Fruit fly (Drosophila melanogaster): ENCODE data around the gene spd-2.

The spd-2 gene

dm6 chr3L:16563361-16563760, 31.5 kb downstream of the spd-2 start:
- TF ChIP-seq psq (optimal IDR thresholded peaks at IDR 0.05) (no peak), EcR (GFP tag; optimal IDR thresholded peaks at IDR 0.05) (no peak), Dll (optimal IDR thresholded peaks at IDR 0.05) (no peak), pan (optimal IDR thresholded peaks at IDR 0.05) (no peak), usp (GFP tag; optimal IDR thresholded peaks at IDR 0.05) (no peak), CG8478 (optimal IDR thresholded peaks at IDR 0.05) (no peak)

- no peak for TF ChIP-seq EcR (GFP tag; optimal IDR thresholded peaks at IDR 0.05)
- no peak for TF ChIP-seq usp (GFP tag; optimal IDR thresholded peaks at IDR 0.05)
- TF ChIP-seq pan (optimal IDR thresholded peaks at IDR 0.05): no peak
- TF ChIP-seq CG8478 (optimal IDR thresholded peaks at IDR 0.05): no peak
- TF ChIP-seq Dll (optimal IDR thresholded peaks at IDR 0.05): no peak
Measured at dm6 chr3L:16556523-16556922, 38.3 kb downstream of the spd-2 start, which contains the start of gene CG4229. TSS of gene CG4229 (plus strand) at chr3L:16556823.

- TF ChIP-seq CG8478 (optimal IDR thresholded peaks at IDR 0.05) (no peak), EcR (GFP tag; optimal IDR thresholded peaks at IDR 0.05) (no peak), pan (optimal IDR thresholded peaks at IDR 0.05) (no peak)
Measured at dm6 chr3L:16546159-16546558, 48.7 kb downstream of the spd-2 start.

- TF ChIP-seq EcR (GFP tag; optimal IDR thresholded peaks at IDR 0.05) (no peak), usp (GFP tag; optimal IDR thresholded peaks at IDR 0.05) (no peak), pan (optimal IDR thresholded peaks at IDR 0.05) (no peak), CG8478 (optimal IDR thresholded peaks at IDR 0.05) (no peak), psq (optimal IDR thresholded peaks at IDR 0.05) (no peak), Dll (optimal IDR thresholded peaks at IDR 0.05) (no peak)
Measured at dm6 chr3L:16545511-16545910, 49.3 kb downstream of the spd-2 start, which contains the start of gene CG13033. TSS of gene CG13033 (minus strand) at chr3L:16545628.

- TF ChIP-seq Dll (optimal IDR thresholded peaks at IDR 0.05) (no peak), EcR (GFP tag; optimal IDR thresholded peaks at IDR 0.05) (no peak), psq (optimal IDR thresholded peaks at IDR 0.05) (no peak), CG8478 (optimal IDR thresholded peaks at IDR 0.05) (no peak), pan (optimal IDR thresholded peaks at IDR 0.05) (no peak), usp (GFP tag; optimal IDR thresholded peaks at IDR 0.05) (no peak)
Measured at dm6 chr3L:16544220-16544619, 50.6 kb downstream of the spd-2 start.

- no peak for TF ChIP-seq usp (GFP tag; optimal IDR thresholded peaks at IDR 0.05)
Measured at dm6 chr3L:16542998-16543624, 51.7 kb downstream of the spd-2 start, which contains the start of gene CG43373. TSS of gene CG43373 (minus strand) at chr3L:16543370.

Data from whole organism.